Worm (Caenorhabditis elegans) whole organism, young adult: ENCODE measurements around the gene F08F3.4.

Source experiments
- B0261.1 ChIP-seq: sonication (generic microtip); optimal IDR thresholded peaks from 2 replicates; lab custom pipeline; 2016; ENCODE audit warnings: mild to moderate bottlenecking, missing genetic modification characterization, moderate library complexity, missing compliant biosample characterization
- ama-1 ChIP-seq, 3 experiments: fragments of 150-350 bp in 1 of 3; sonication (generic microtip) in 2 of 3; optimal IDR thresholded peaks; 2 replicates each; lab custom pipeline; 2014 to 2018; ENCODE audit warnings: missing biosample characterization in 2 of 3, missing genetic modification characterization in 2 of 3, missing genetic modification reagents in 2 of 3
- attf-5 ChIP-seq: fragments of 200-800 bp; sonication (Bioruptor generic); optimal IDR thresholded peaks from 2 replicates; lab custom pipeline; 2018; ENCODE audit warnings: mild to moderate bottlenecking, missing genetic modification characterization, missing compliant biosample characterization
- chd-7 ChIP-seq: sonication (generic microtip); optimal IDR thresholded peaks from 2 replicates; lab custom pipeline; 2016; ENCODE audit warnings: mild to moderate bottlenecking, missing genetic modification characterization, moderate library complexity, missing compliant biosample characterization
- nfya-1 ChIP-seq: sonication (generic microtip); optimal IDR thresholded peaks from 2 replicates; lab custom pipeline; 2017; ENCODE audit warnings: antibody characterized with exemption, missing compliant biosample characterization, missing genetic modification characterization, borderline replicate concordance; ENCODE audit not compliant: insufficient read depth
- pbrm-1 ChIP-seq: fragments of 200-800 bp; sonication (Bioruptor generic); IDR thresholded peaks from 2 replicates; pipeline ENCODE4 v1.3.6; 2022; ENCODE audit warnings: missing genetic modification reagents, missing genetic modification characterization, missing compliant biosample characterization
- snpc-1.1 ChIP-seq: sonication (generic microtip); optimal IDR thresholded peaks from 2 replicates; lab custom pipeline; 2017; ENCODE audit warnings: missing genetic modification characterization, mild to moderate bottlenecking, missing compliant biosample characterization, antibody characterized with exemption, moderate library complexity, missing genotype, missing genetic modification reagents; ENCODE audit not compliant: insufficient read depth
- ztf-22 ChIP-seq: fragments of 200-800 bp; sonication (Bioruptor generic); optimal IDR thresholded peaks from 2 replicates; lab custom pipeline; 2018; ENCODE audit warnings: mild to moderate bottlenecking, missing genetic modification characterization, moderate library complexity, missing compliant biosample characterization

DNA sequence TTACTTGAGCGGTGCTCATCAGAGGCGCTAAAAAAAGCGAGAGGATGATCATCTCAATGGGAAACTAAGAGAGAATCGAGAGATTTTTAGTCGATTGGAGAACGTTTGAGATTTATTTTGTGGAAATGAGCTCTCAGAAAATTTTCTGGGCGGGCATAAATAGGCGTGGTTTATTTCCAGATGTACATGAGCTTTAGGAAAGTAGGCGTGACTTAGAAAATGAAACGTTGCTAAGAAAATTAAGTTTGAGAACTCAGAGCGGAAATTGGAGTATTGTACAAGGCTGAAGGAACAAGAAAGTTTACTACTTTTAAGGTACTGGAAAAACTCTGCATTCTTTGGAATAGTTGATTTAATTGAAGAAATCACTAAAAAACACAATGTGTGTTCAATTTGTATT is 42.0 kb upstream of the F08F3.4 start, which contains the start of gene T09D3.9:
- TF ChIP-seq ama-1 (optimal IDR thresholded peaks at IDR 0.05; lab: Kevin White, UChicago) (no peak), ama-1 (GFP tag; optimal IDR thresholded peaks at IDR 0.05; lab: Kevin White, UChicago) (no peak), ztf-22 (GFP tag; lab: Kevin White, UChicago) (no peak), nfya-1 (tag; lab: Kevin White, UChicago) (no peak), snpc-1.1 (tag; lab: Kevin White, UChicago) (no peak), attf-5 (GFP tag; lab: Kevin White, UChicago) (no peak), pbrm-1 (no peak), B0261.1 (tag; lab: Kevin White, UChicago) (no peak), chd-7 (no peak)
